Fruit fly (Drosophila melanogaster) whole organism, embryonic: ENCODE measurements around the gene CG4949.

Experiments
- BtbVII ChIP-seq: fragments of 200-800 bp; sonication (Bioruptor generic); optimal IDR thresholded peaks from 3 replicates; lab custom pipeline; 2017; ENCODE audit warnings: missing biosample characterization, mild to moderate bottlenecking, missing genetic modification characterization
- CG10267 ChIP-seq: fragments of 200-800 bp; sonication (Bioruptor generic); optimal IDR thresholded peaks from 2 replicates; lab custom pipeline; 2018; ENCODE audit warnings: missing biosample characterization, mild to moderate bottlenecking, missing genetic modification characterization, moderate library complexity
- CG12391 ChIP-seq: fragments of 200-800 bp; sonication (Bioruptor generic); optimal IDR thresholded peaks from 3 replicates; lab custom pipeline; 2018; ENCODE audit warnings: missing biosample characterization, mild to moderate bottlenecking, missing genetic modification characterization, moderate library complexity
- CG16815 ChIP-seq: fragments of 200-800 bp; sonication (Bioruptor generic); optimal IDR thresholded peaks from 3 replicates; lab custom pipeline; 2017; ENCODE audit warnings: missing biosample characterization, mild to moderate bottlenecking, missing genetic modification characterization
- CG32532 ChIP-seq: fragments of 200-800 bp; sonication (Bioruptor generic); IDR thresholded peaks from 2 replicates; pipeline ENCODE4 v1.3.6; 2022; ENCODE audit warnings: missing biosample characterization, missing genetic modification characterization
- CG32767 ChIP-seq: fragments of 200-800 bp; sonication (Bioruptor generic); IDR thresholded peaks from 2 replicates; pipeline ENCODE4 v1.3.6; 2022; ENCODE audit warnings: missing biosample characterization, missing genetic modification characterization
- CG34422 ChIP-seq: fragments of 200-800 bp; sonication (Bioruptor generic); IDR thresholded peaks from 3 replicates; pipeline ENCODE4 v1.3.6; 2022; ENCODE audit warnings: missing biosample characterization, missing genetic modification characterization
- CG3847 ChIP-seq: fragments of 200-800 bp; sonication (Bioruptor generic); IDR thresholded peaks from 2 replicates; pipeline ENCODE4 v1.3.6; 2022; ENCODE audit warnings: missing biosample characterization, missing genetic modification characterization
- CG7372 ChIP-seq: fragments of 200-800 bp; sonication (Bioruptor generic); IDR thresholded peaks from 2 replicates; pipeline ENCODE4 v1.3.6; 2022; ENCODE audit warnings: missing biosample characterization, missing genetic modification characterization
- CG9609 ChIP-seq: fragments of 200-800 bp; sonication (Bioruptor generic); optimal IDR thresholded peaks from 3 replicates; lab custom pipeline; 2016; ENCODE audit warnings: missing biosample characterization, missing genetic modification characterization
- CG9797 ChIP-seq: fragments of 200-800 bp; sonication (Bioruptor generic); optimal IDR thresholded peaks from 3 replicates; lab custom pipeline; 2018; ENCODE audit warnings: missing biosample characterization, mild to moderate bottlenecking, missing genetic modification characterization
- CTCF ChIP-seq: fragments of 200-800 bp; sonication (Bioruptor generic); optimal IDR thresholded peaks from 2 replicates; lab custom pipeline; 2017; ENCODE audit warnings: missing biosample characterization, mild to moderate bottlenecking, missing genetic modification characterization, moderate library complexity
- CoRest ChIP-seq: fragments of 200-800 bp; sonication (Bioruptor generic); optimal IDR thresholded peaks from 3 replicates; lab custom pipeline; 2018; ENCODE audit warnings: missing biosample characterization, mild to moderate bottlenecking, missing genetic modification characterization, moderate library complexity
- Drgx ChIP-seq: fragments of 200-800 bp; sonication (Bioruptor generic); IDR thresholded peaks from 2 replicates; pipeline ENCODE4 v1.3.6; 2022; ENCODE audit warnings: missing biosample characterization, missing genetic modification characterization
- Ets65A ChIP-seq: fragments of 200-800 bp; sonication (Bioruptor generic); peaks from one replicate; lab custom pipeline; 2016; ENCODE audit warnings: missing biosample characterization, missing genetic modification characterization
- Ets97D ChIP-seq: fragments of 200-800 bp; sonication (Bioruptor generic); optimal IDR thresholded peaks from 3 replicates; lab custom pipeline; 2016; ENCODE audit warnings: missing biosample characterization, missing genetic modification characterization
- H15 ChIP-seq: fragments of 200-800 bp; sonication (Bioruptor generic); IDR thresholded peaks from 3 replicates; pipeline ENCODE4 v1.3.6; 2022; ENCODE audit warnings: missing biosample characterization, missing genetic modification characterization
- Lhr ChIP-seq: fragments of 200-800 bp; sonication (Bioruptor generic); optimal IDR thresholded peaks from 3 replicates; lab custom pipeline; 2017; ENCODE audit warnings: mild to moderate bottlenecking, missing biosample characterization, missing genetic modification reagents, missing genetic modification characterization
- Med ChIP-seq: fragments of 200-800 bp; sonication (Bioruptor generic); peaks from one replicate; lab custom pipeline; 2016; ENCODE audit warnings: missing biosample characterization, missing genetic modification characterization, mild to moderate bottlenecking, inconsistent platforms, moderate library complexity
- Myb ChIP-seq: fragments of 200-800 bp; sonication (Bioruptor generic); optimal IDR thresholded peaks from 2 replicates; lab custom pipeline; 2016; ENCODE audit warnings: missing biosample characterization, missing genetic modification characterization
- Oaz ChIP-seq: fragments of 200-800 bp; sonication (Bioruptor generic); IDR thresholded peaks from 2 replicates; pipeline ENCODE4 v1.3.6; 2022; ENCODE audit warnings: missing biosample characterization, missing genetic modification characterization
- al ChIP-seq: fragments of 200-800 bp; sonication (Bioruptor generic); IDR thresholded peaks from 2 replicates; pipeline ENCODE4 v1.3.6; 2022; ENCODE audit warnings: missing biosample characterization, missing genetic modification characterization
- bowl ChIP-seq: fragments of 200-800 bp; sonication (Bioruptor generic); IDR thresholded peaks from 2 replicates; pipeline ENCODE4 v1.3.6; 2022; ENCODE audit warnings: missing biosample characterization, missing genetic modification characterization
- ftz-f1 ChIP-seq: fragments of 200-800 bp; sonication (Bioruptor generic); optimal IDR thresholded peaks from 2 replicates; lab custom pipeline; 2016; ENCODE audit warnings: missing biosample characterization, missing genetic modification characterization
- fu2 ChIP-seq: fragments of 200-800 bp; sonication (Bioruptor generic); optimal IDR thresholded peaks from 2 replicates; lab custom pipeline; 2016; ENCODE audit warnings: missing biosample characterization, missing genetic modification characterization
- gce ChIP-seq: fragments of 200-800 bp; sonication (Bioruptor generic); IDR thresholded peaks from 3 replicates; pipeline ENCODE4 v1.3.6; 2022; ENCODE audit warnings: missing biosample characterization, missing genetic modification characterization
- gem ChIP-seq: fragments of 200-800 bp; sonication (Bioruptor generic); optimal IDR thresholded peaks from 2 replicates; lab custom pipeline; 2019; ENCODE audit warnings: missing biosample characterization, mild to moderate bottlenecking, missing genetic modification characterization, moderate library complexity
- grau ChIP-seq: fragments of 200-800 bp; optimal IDR thresholded peaks from 3 replicates; lab custom pipeline; 2019; ENCODE audit warnings: missing biosample characterization, mild to moderate bottlenecking, missing genetic modification characterization, moderate library complexity
- hb ChIP-seq: fragments of 200-800 bp; sonication (Bioruptor generic); IDR thresholded peaks from 3 replicates; pipeline ENCODE4 v1.3.6; 2022; ENCODE audit warnings: missing biosample characterization, missing genetic modification characterization; ENCODE audit not compliant: partially characterized antibody
- hbn ChIP-seq: fragments of 200-800 bp; sonication (Bioruptor generic); IDR thresholded peaks from 2 replicates; pipeline ENCODE4 v1.3.6; 2022; ENCODE audit warnings: missing biosample characterization, missing genetic modification characterization; ENCODE audit not compliant: partially characterized antibody
- lola ChIP-seq, 3 experiments: fragments of >200 bp in 2 of 3; fragments of 200-800 bp in 1 of 3; sonication (Bioruptor generic) in 1 of 3; optimal IDR thresholded peaks; 2 replicates each; lab custom pipeline; 2017 to 2019; ENCODE audit warnings: missing biosample characterization in 3 of 3, missing genetic modification characterization in 3 of 3, mild to moderate bottlenecking in 1 of 3, moderate library complexity in 1 of 3
- nom ChIP-seq: fragments of 200-800 bp; sonication (Bioruptor generic); optimal IDR thresholded peaks from 2 replicates; lab custom pipeline; 2017; ENCODE audit warnings: missing biosample characterization, missing genetic modification characterization, mild to moderate bottlenecking, moderate library complexity, missing genetic modification reagents
- pan ChIP-seq, 4 experiments: fragments of >200 bp in 3 of 4; fragments of 200-800 bp in 1 of 4; sonication (Bioruptor generic) in 1 of 4; optimal IDR thresholded peaks in 3 of 4; IDR thresholded peaks in 1 of 4; 2 replicates each; pipeline versions ENCODE4 v1.3.6 to Lab custom; 2017 to 2022; ENCODE audit warnings: missing biosample characterization in 2 of 4, missing genetic modification characterization in 2 of 4, mixed read lengths in 1 of 4
- phol ChIP-seq: fragments of 200-800 bp; sonication (Bioruptor generic); optimal IDR thresholded peaks from 3 replicates; lab custom pipeline; 2018; ENCODE audit warnings: missing biosample characterization, mild to moderate bottlenecking, missing genetic modification characterization, moderate library complexity
- prd ChIP-seq, 3 experiments: fragments of >200 bp in 2 of 3; fragments of 200-800 bp in 1 of 3; sonication (Bioruptor generic) in 1 of 3; optimal IDR thresholded peaks in 2 of 3; IDR thresholded peaks in 1 of 3; 2 replicates in 2 of 3; 3 replicates in 1 of 3; pipeline versions ENCODE4 v1.3.6 to Lab custom; 2017 to 2022; ENCODE audit warnings: missing biosample characterization in 1 of 3, missing genetic modification characterization in 1 of 3
- ro ChIP-seq: fragments of 200-800 bp; sonication (Bioruptor generic); IDR thresholded peaks from 2 replicates; pipeline ENCODE4 v1.3.6; 2022; ENCODE audit warnings: missing biosample characterization, missing genetic modification characterization
- row ChIP-seq: fragments of 200-800 bp; sonication (Bioruptor generic); IDR thresholded peaks from 3 replicates; pipeline ENCODE4 v1.3.6; 2022; ENCODE audit warnings: missing biosample characterization, missing genetic modification characterization
- sc ChIP-seq, 3 experiments: fragments of >200 bp in 2 of 3; fragments of 200-800 bp in 1 of 3; sonication (Bioruptor generic) in 1 of 3; optimal IDR thresholded peaks; 2 replicates in 2 of 3; 3 replicates in 1 of 3; lab custom pipeline; 2017; ENCODE audit warnings: mild to moderate bottlenecking in 1 of 3, missing biosample characterization in 1 of 3, missing genetic modification characterization in 1 of 3, missing genetic modification reagents in 1 of 3
- slbo ChIP-seq: fragments of 200-800 bp; sonication (Bioruptor generic); IDR thresholded peaks from 2 replicates; pipeline ENCODE4 v1.3.6; 2022; ENCODE audit warnings: missing biosample characterization, missing genetic modification characterization
- so ChIP-seq: fragments of 200-800 bp; sonication (Bioruptor generic); IDR thresholded peaks from 3 replicates; pipeline ENCODE4 v1.3.6; 2022; ENCODE audit warnings: missing biosample characterization, missing genetic modification characterization
- tap ChIP-seq: fragments of 200-800 bp; optimal IDR thresholded peaks from 3 replicates; lab custom pipeline; 2019; ENCODE audit warnings: missing biosample characterization, mild to moderate bottlenecking, missing genetic modification characterization, moderate library complexity
- tup ChIP-seq: fragments of 200-800 bp; sonication (Bioruptor generic); optimal IDR thresholded peaks from 2 replicates; lab custom pipeline; 2016; ENCODE audit warnings: missing biosample characterization, mild to moderate bottlenecking, missing genetic modification characterization, moderate library complexity
- zfh1 ChIP-seq: fragments of 200-800 bp; sonication (Bioruptor generic); IDR thresholded peaks from 3 replicates; pipeline ENCODE4 v1.3.6; 2022; ENCODE audit warnings: missing biosample characterization, missing genetic modification characterization

CG4949 gene

dm6 chrX:17077290-17078138 lies 1.1 kb upstream of the CG4949 start, which contains the start of gene wcy (continued):
- TF ChIP-seq Myb (GFP tag; lab: Kevin White, UChicago) (peak; percentile 21), Lhr (GFP tag; lab: Kevin White, UChicago) (peak; percentile 89), nom (GFP tag; lab: Kevin White, UChicago) (peak; percentile 26)

DNA sequence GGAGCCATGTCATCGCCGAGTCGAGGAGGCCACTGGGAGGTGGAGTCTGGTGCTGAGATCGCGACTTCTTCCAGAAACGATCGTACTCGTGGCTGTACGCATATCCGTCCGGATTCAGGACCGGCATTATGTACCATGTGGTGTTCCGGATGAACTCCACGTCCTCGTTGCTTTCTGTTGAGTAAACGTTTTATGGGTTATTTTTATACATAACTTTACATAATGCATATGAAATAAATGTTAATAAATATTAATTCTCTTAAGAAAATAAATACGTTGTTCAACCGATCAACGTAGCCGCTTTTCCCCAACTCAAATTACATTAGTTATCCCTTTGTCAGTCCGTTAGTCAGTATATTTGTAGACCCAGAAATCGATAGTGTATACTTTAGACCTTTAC lies 2.5 kb downstream of the CG4949 start, which contains the start of gene CG4955:
TSS of gene CG4955 (plus strand) at position 301 of the 400 bp plus-strand sequence.
- TF ChIP-seq CG34422, result no peak
- TF ChIP-seq ro (GFP tag; lab: Robert Waterston, UW), result no peak
- TF ChIP-seq tap (tag; lab: Kevin White, UChicago), result no peak
- TF ChIP-seq H15 (GFP tag; lab: Robert Waterston, UW), result no peak
- no peak for TF ChIP-seq CoRest (tag; lab: Kevin White, UChicago)
- TF ChIP-seq CG16815 (GFP tag; lab: Kevin White, UChicago), result no peak
- TF ChIP-seq bowl, result no peak
- TF ChIP-seq grau, result no peak
- no peak for TF ChIP-seq sc (optimal IDR thresholded peaks at IDR 0.05; lab: Kevin White, UChicago)
- no peak for TF ChIP-seq sc (GFP tag; optimal IDR thresholded peaks at IDR 0.05; lab: Kevin White, UChicago)
- TF ChIP-seq CG7372, result no peak
- no peak for TF ChIP-seq BtbVII (GFP tag; lab: Kevin White, UChicago)
- TF ChIP-seq lola (GFP tag; optimal IDR thresholded peaks at IDR 0.05; lab: Kevin White, UChicago), result no peak
- TF ChIP-seq CG3847 (GFP tag; lab: Robert Waterston, UW), result no peak
- TF ChIP-seq Ets97D (GFP tag; lab: Kevin White, UChicago), result no peak
- no peak for TF ChIP-seq CG32767 (GFP tag; lab: Robert Waterston, UW)
- no peak for TF ChIP-seq CTCF (GFP tag; lab: Kevin White, UChicago)
- no peak for TF ChIP-seq pan (optimal IDR thresholded peaks at IDR 0.05; lab: Kevin White, UChicago)
- no peak for TF ChIP-seq pan (GFP tag; optimal IDR thresholded peaks at IDR 0.05 in 1 of 2, IDR thresholded peaks at IDR 0.05 in 1 of 2)
- TF ChIP-seq hb (GFP tag; lab: Robert Waterston, UW), result no peak
- TF ChIP-seq CG10267 (tag; lab: Kevin White, UChicago), result no peak
- TF ChIP-seq, all 482 proteins: peak for 0

DNA sequence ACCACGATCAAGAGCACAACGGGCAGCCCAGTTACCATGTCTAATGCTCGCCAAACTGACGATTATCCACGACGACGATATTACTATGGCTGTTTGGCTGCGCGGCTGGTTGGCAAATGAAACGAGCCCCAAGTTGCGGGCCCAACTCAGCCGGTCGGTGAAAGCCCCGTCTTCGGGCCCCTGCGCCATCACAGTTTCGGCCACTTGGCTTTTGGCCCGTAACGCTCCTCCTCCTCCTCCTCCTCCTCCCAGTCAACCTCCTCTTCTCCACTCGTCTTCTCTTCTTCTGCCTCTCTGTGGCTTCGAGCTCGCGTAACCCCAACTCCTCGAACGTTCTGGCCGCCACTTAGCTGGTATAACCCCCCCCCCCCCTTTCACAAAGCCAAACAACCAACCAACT lies 8.9 kb downstream of the CG4949 start, which contains the start of gene CG8945:
TSS of gene CG8945 (minus strand) at position 101 of the 400 bp plus-strand sequence.
- TF ChIP-seq Med (peak; percentile 39), gem (tag; lab: Kevin White, UChicago) (no peak), CG10267 (tag; lab: Kevin White, UChicago) (no peak), tup (GFP tag; lab: Kevin White, UChicago) (no peak), CG9797 (GFP tag; lab: Kevin White, UChicago) (no peak)
- TF ChIP-seq, all 482 proteins: peak for 1

DNA sequence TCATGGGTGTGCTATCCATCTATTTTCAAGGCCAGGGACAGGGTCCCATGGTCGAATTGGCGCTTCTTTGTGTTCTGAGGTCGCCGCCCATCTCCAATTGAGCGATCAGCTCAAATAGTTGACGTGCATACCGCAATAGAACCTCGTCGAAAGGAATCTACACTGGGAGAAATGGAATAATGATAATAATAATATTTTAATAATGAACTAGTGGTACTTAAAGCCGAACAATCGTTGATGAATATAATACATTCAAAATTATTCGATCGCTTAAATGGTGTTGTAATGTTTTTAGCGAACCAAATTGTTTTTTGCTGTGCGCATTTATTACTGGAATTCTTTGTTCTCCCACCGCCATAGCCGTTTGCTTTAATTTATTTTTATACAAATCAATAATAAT lies 11.9 kb downstream of the CG4949 start:
- TF ChIP-seq Drgx (peak; percentile 33; the same call in 1 of the 2 replicates), gce (no peak), CG12391 (tag; lab: Kevin White, UChicago) (peak; percentile 28), so (GFP tag; lab: Robert Waterston, UW) (peak; percentile 61; the same call in 1 of the 3 replicates), phol (tag; lab: Kevin White, UChicago) (peak; percentile 7), ftz-f1 (peak; percentile 71), gem (tag; lab: Kevin White, UChicago) (peak; percentile 41), row (peak; percentile 9; the same call in 1 of the 3 replicates), slbo (peak; percentile 43), fu2 (GFP tag; lab: Kevin White, UChicago) (no peak), al (peak; percentile 43; the same call in 1 of the 2 replicates), prd (optimal IDR thresholded peaks at IDR 0.05; lab: Kevin White, UChicago) (no peak), prd (GFP tag; IDR thresholded peaks at IDR 0.05; lab: Robert Waterston, UW) (peak; percentile 26; the same call in 1 of the 3 replicates), CG9609 (GFP tag; lab: Kevin White, UChicago) (no peak), Oaz (GFP tag; lab: Robert Waterston, UW) (no peak), hbn (GFP tag; lab: Robert Waterston, UW) (no peak), CG32532 (GFP tag; lab: Robert Waterston, UW) (peak; percentile 28; the same call in 1 of the 2 replicates), Ets65A (GFP tag; lab: Kevin White, UChicago) (peak; percentile 79), zfh1 (GFP tag; lab: Robert Waterston, UW) (0 out of 3 replicates have a peak, but pooled peaks have one; percentile 29)
